Worm (Caenorhabditis elegans) whole organism, L2 larva: Measurements from ENCODE around the gene F44D12.10.

Experiments
- R02D3.7 ChIP-seq: fragments of 150-350 bp; optimal IDR thresholded peaks from 2 replicates; lab custom pipeline; 2014; ENCODE audit warnings: missing biosample characterization, missing genetic modification characterization
- alr-1 ChIP-seq: fragments of 150-350 bp; optimal IDR thresholded peaks from 2 replicates; lab custom pipeline; 2014; ENCODE audit warnings: missing biosample characterization, missing genetic modification characterization
- elt-1 ChIP-seq: fragments of 150-350 bp; optimal IDR thresholded peaks from 2 replicates; lab custom pipeline; 2014; ENCODE audit warnings: missing biosample characterization, missing genetic modification characterization
- elt-3 ChIP-seq: sonication (generic microtip); optimal IDR thresholded peaks from 2 replicates; lab custom pipeline; 2017; ENCODE audit warnings: missing biosample characterization, missing genetic modification characterization
- lin-11 ChIP-seq: fragments of 150-350 bp; sonication (generic microtip); optimal IDR thresholded peaks from 2 replicates; lab custom pipeline; 2014; ENCODE audit warnings: missing biosample characterization, missing genetic modification characterization, inconsistent platforms, mixed read lengths
- lsy-2 ChIP-seq, 2 experiments: fragments of 150-350 bp in 1 of 2; sonication (generic microtip) in 1 of 2; optimal IDR thresholded peaks; 2 replicates each; lab custom pipeline; 2014 to 2017; ENCODE audit warnings: missing biosample characterization in 2 of 2, missing genetic modification characterization in 2 of 2
- mab-5 ChIP-seq: fragments of 150-350 bp; optimal IDR thresholded peaks from 2 replicates; lab custom pipeline; 2014; ENCODE audit warnings: missing biosample characterization, missing genetic modification characterization
- nhr-77 ChIP-seq: fragments of 150-350 bp; optimal IDR thresholded peaks from 2 replicates; lab custom pipeline; 2014; ENCODE audit warnings: missing biosample characterization, missing genetic modification characterization
- sma-9 ChIP-seq, 2 experiments: fragments of 150-350 bp in 1 of 2; sonication (generic microtip) in 1 of 2; optimal IDR thresholded peaks; 2 replicates each; lab custom pipeline; 2014 to 2016; ENCODE audit warnings: missing genetic modification characterization in 2 of 2, mild to moderate bottlenecking in 1 of 2, missing biosample characterization in 1 of 2, missing compliant biosample characterization in 1 of 2, missing genetic modification reagents in 1 of 2, moderate library complexity in 1 of 2
- snpc-4 ChIP-seq: fragments of 150-350 bp; optimal IDR thresholded peaks from 2 replicates; lab custom pipeline; 2014; ENCODE audit warnings: missing biosample characterization, missing genetic modification characterization
- unc-39 ChIP-seq: fragments of 150-350 bp; optimal IDR thresholded peaks from 2 replicates; lab custom pipeline; 2014; ENCODE audit warnings: missing biosample characterization, missing genetic modification characterization
- unc-62 ChIP-seq: fragments of 150-350 bp; optimal IDR thresholded peaks from 2 replicates; lab custom pipeline; 2014; ENCODE audit warnings: missing biosample characterization, missing genetic modification reagents, missing genetic modification characterization
- zag-1 ChIP-seq: fragments of 150-350 bp; optimal IDR thresholded peaks from 2 replicates; lab custom pipeline; 2014; ENCODE audit warnings: missing biosample characterization, missing genetic modification characterization

DNA sequence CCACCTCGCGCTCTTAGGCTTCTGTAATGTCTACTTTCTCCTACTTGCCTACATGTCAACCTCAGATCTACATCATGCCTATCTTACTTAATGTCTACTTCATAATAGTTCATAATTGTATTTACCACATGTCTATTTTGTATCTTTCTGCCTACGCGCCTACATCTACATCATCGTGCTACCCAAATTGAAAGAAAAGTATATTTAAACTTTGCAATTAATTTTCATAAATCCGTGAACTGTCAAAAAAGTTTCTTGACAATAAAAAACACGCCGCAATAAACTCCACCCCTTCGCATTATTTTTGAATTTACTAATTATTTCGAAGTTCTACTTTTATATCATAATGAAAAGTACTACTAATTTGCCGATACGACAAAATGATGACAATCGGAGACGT, 13.9 kb downstream of the F44D12.10 start, which contains the start of gene F44D12.8:
- no peak for TF ChIP-seq sma-9 (GFP tag; optimal IDR thresholded peaks at IDR 0.05; lab: Kevin White, UChicago)
- TF ChIP-seq sma-9 (tag; optimal IDR thresholded peaks at IDR 0.05; lab: Kevin White, UChicago) = no peak
- TF ChIP-seq unc-62 (GFP tag; lab: Kevin White, UChicago) = no peak
- no peak for TF ChIP-seq lin-11 (tag; lab: Kevin White, UChicago)
- TF ChIP-seq alr-1 (tag; lab: Kevin White, UChicago) = no peak
- TF ChIP-seq elt-3 = no peak
- TF ChIP-seq unc-39 (tag; lab: Kevin White, UChicago) = no peak
- no peak for TF ChIP-seq mab-5 (tag; lab: Kevin White, UChicago)
- TF ChIP-seq zag-1 (tag; lab: Kevin White, UChicago) = no peak
- TF ChIP-seq lsy-2 (tag; optimal IDR thresholded peaks at IDR 0.05; lab: Kevin White, UChicago) = no peak
- TF ChIP-seq nhr-77 (tag; lab: Kevin White, UChicago) = no peak
- TF ChIP-seq elt-1 = no peak
- no peak for TF ChIP-seq snpc-4 (tag; lab: Kevin White, UChicago)
- no peak for TF ChIP-seq R02D3.7 (tag; lab: Kevin White, UChicago)
